Worm (Caenorhabditis elegans) whole organism, late embryonic: ENCODE data around the gene srh-127.

ENCODE experiments used
- K09A11.1 ChIP-seq: sonication (generic microtip); optimal IDR thresholded peaks from 2 replicates; lab custom pipeline; 2017; ENCODE audit warnings: antibody characterized with exemption, mild to moderate bottlenecking, missing genetic modification characterization, missing compliant biosample characterization; ENCODE audit not compliant: insufficient read depth
- ceh-14 ChIP-seq: sonication (generic microtip); optimal IDR thresholded peaks from 2 replicates; lab custom pipeline; 2016; ENCODE audit warnings: missing genotype, missing genetic modification characterization, missing compliant biosample characterization
- nhr-11 ChIP-seq: fragments of 150-350 bp; optimal IDR thresholded peaks from 2 replicates; lab custom pipeline; 2014; ENCODE audit warnings: missing biosample characterization, missing genetic modification characterization
- sox-2 ChIP-seq: fragments of 200-800 bp; sonication (Bioruptor generic); IDR thresholded peaks from 2 replicates; pipeline ENCODE4 v1.3.6; 2022; ENCODE audit warnings: missing genetic modification reagents, missing genetic modification characterization, missing compliant biosample characterization
- tbx-2 ChIP-seq: sonication (generic microtip); optimal IDR thresholded peaks from 2 replicates; lab custom pipeline; 2016; ENCODE audit warnings: missing genetic modification characterization, missing compliant biosample characterization
- ttx-3 ChIP-seq: sonication (generic microtip); optimal IDR thresholded peaks from 2 replicates; lab custom pipeline; 2016; ENCODE audit warnings: missing genetic modification reagents, missing genetic modification characterization, missing compliant biosample characterization

ce11 chrV:2903227-2903626, 10.2 kb downstream of the srh-127 start, which contains the start of gene C31B8.7:
- TF ChIP-seq tbx-2 (tag; lab: Kevin White, UChicago) (no peak), ceh-14 (tag; lab: Kevin White, UChicago) (no peak), nhr-11 (tag; lab: Kevin White, UChicago) (no peak), sox-2 (no peak), ttx-3 (tag; lab: Kevin White, UChicago) (no peak), K09A11.1 (tag; lab: Kevin White, UChicago) (no peak)
